Worm (Caenorhabditis elegans) whole organism, young adult: ENCODE results near the gene F10G7.10.

Experiments used
- B0035.1 ChIP-seq: sonication (generic microtip); optimal IDR thresholded peaks from 2 replicates; lab custom pipeline; 2016; ENCODE audit warnings: missing genetic modification characterization, mild to moderate bottlenecking, missing compliant biosample characterization, missing genotype, missing genetic modification reagents
- B0336.3 ChIP-seq: fragments of 200-800 bp; sonication (Bioruptor generic); IDR thresholded peaks from 2 replicates; pipeline ENCODE4 v1.3.6; 2022; ENCODE audit warnings: missing genetic modification characterization, missing compliant biosample characterization
- F10E7.11 ChIP-seq: sonication (generic microtip); optimal IDR thresholded peaks from 2 replicates; lab custom pipeline; 2017; ENCODE audit warnings: mild to moderate bottlenecking, missing genetic modification characterization, moderate library complexity, missing compliant biosample characterization
- F23B12.7 ChIP-seq: sonication (generic microtip); optimal IDR thresholded peaks from 2 replicates; lab custom pipeline; 2017; ENCODE audit warnings: missing genetic modification characterization, mild to moderate bottlenecking, missing compliant biosample characterization, antibody characterized with exemption, moderate library complexity; ENCODE audit not compliant: insufficient read depth
- F33H1.4 ChIP-seq: fragments of 200-800 bp; sonication (Bioruptor generic); IDR thresholded peaks from 2 replicates; pipeline ENCODE4 v1.3.6; 2022; ENCODE audit warnings: missing genetic modification reagents, missing genetic modification characterization, missing compliant biosample characterization
- F52B5.7 ChIP-seq: sonication (generic microtip); optimal IDR thresholded peaks from 2 replicates; lab custom pipeline; 2016; ENCODE audit warnings: mild to moderate bottlenecking, missing genetic modification characterization, missing compliant biosample characterization
- F55B11.4 ChIP-seq: sonication (generic microtip); optimal IDR thresholded peaks from 2 replicates; lab custom pipeline; 2016; ENCODE audit warnings: missing compliant biosample characterization, missing genetic modification characterization, borderline replicate concordance; ENCODE audit not compliant: insufficient read depth
- K12H6.12 ChIP-seq: fragments of 200-800 bp; sonication (Bioruptor generic); optimal IDR thresholded peaks from 2 replicates; lab custom pipeline; 2018; ENCODE audit warnings: mild to moderate bottlenecking, missing genetic modification characterization, missing compliant biosample characterization
- T07F8.4 ChIP-seq: sonication (generic microtip); optimal IDR thresholded peaks from 2 replicates; lab custom pipeline; 2016; ENCODE audit warnings: mild to moderate bottlenecking, missing genetic modification characterization, moderate library complexity, missing compliant biosample characterization
- Y53F4B.3 ChIP-seq: fragments of 200-800 bp; sonication (Bioruptor generic); IDR thresholded peaks from 2 replicates; pipeline ENCODE4 v1.3.6; 2022; ENCODE audit warnings: missing genetic modification reagents, missing genetic modification characterization, missing compliant biosample characterization
- Y79H2A.3 ChIP-seq: fragments of 200-800 bp; sonication (Bioruptor generic); conservative IDR thresholded peaks from 2 replicates; pipeline ENCODE4 v1.3.6; 2022; ENCODE audit warnings: missing genetic modification reagents, missing genetic modification characterization, missing compliant biosample characterization
- akir-1 ChIP-seq: fragments of 200-800 bp; sonication (Bioruptor generic); optimal IDR thresholded peaks from 2 replicates; lab custom pipeline; 2018; ENCODE audit warnings: mild to moderate bottlenecking, missing genetic modification characterization, moderate library complexity, missing compliant biosample characterization
- aptf-2 ChIP-seq: fragments of 200-800 bp; sonication (Bioruptor generic); conservative IDR thresholded peaks from 2 replicates; pipeline ENCODE4 v1.3.6; 2022; ENCODE audit warnings: missing genetic modification reagents, missing genetic modification characterization, missing compliant biosample characterization
- aptf-3 ChIP-seq: fragments of 200-800 bp; sonication (Bioruptor generic); IDR thresholded peaks from 2 replicates; pipeline ENCODE4 v1.3.6; 2022; ENCODE audit warnings: missing genetic modification characterization, missing compliant biosample characterization
- bed-1 ChIP-seq: fragments of 200-800 bp; sonication (Bioruptor generic); IDR thresholded peaks from 2 replicates; pipeline ENCODE4 v1.3.6; 2022; ENCODE audit warnings: missing genetic modification reagents, missing genetic modification characterization, missing compliant biosample characterization
- cebp-2 ChIP-seq: fragments of 200-800 bp; sonication (Bioruptor generic); IDR thresholded peaks from 2 replicates; pipeline ENCODE4 v1.3.6; 2022; ENCODE audit warnings: missing genetic modification characterization, missing compliant biosample characterization
- ceh-100 ChIP-seq: fragments of 200-800 bp; sonication (Bioruptor generic); IDR thresholded peaks from 2 replicates; pipeline ENCODE4 v1.3.6; 2022; ENCODE audit warnings: missing genetic modification reagents, missing genetic modification characterization, missing compliant biosample characterization
- ceh-91 ChIP-seq: fragments of 200-800 bp; sonication (Bioruptor generic); IDR thresholded peaks from 2 replicates; pipeline ENCODE4 v1.3.6; 2022; ENCODE audit warnings: missing genetic modification reagents, missing genetic modification characterization, missing compliant biosample characterization
- chd-7 ChIP-seq: sonication (generic microtip); optimal IDR thresholded peaks from 2 replicates; lab custom pipeline; 2016; ENCODE audit warnings: mild to moderate bottlenecking, missing genetic modification characterization, moderate library complexity, missing compliant biosample characterization
- dox-1 ChIP-seq: fragments of 200-800 bp; sonication (Bioruptor generic); IDR thresholded peaks from 2 replicates; pipeline ENCODE4 v1.3.6; 2022; ENCODE audit warnings: missing genetic modification reagents, missing genetic modification characterization, missing compliant biosample characterization
- dpff-1 ChIP-seq: sonication (generic microtip); optimal IDR thresholded peaks from 2 replicates; lab custom pipeline; 2017; ENCODE audit warnings: mild to moderate bottlenecking, missing genetic modification characterization, missing compliant biosample characterization
- dpl-1 ChIP-seq: fragments of 150-350 bp; optimal IDR thresholded peaks from 2 replicates; lab custom pipeline; 2014; ENCODE audit warnings: missing biosample characterization, missing genetic modification reagents, missing genetic modification characterization
- egl-44 ChIP-seq: fragments of 200-800 bp; sonication (Bioruptor generic); IDR thresholded peaks from 2 replicates; pipeline ENCODE4 v1.3.6; 2022; ENCODE audit warnings: missing genetic modification reagents, missing genetic modification characterization, missing compliant biosample characterization
- ekl-4 ChIP-seq: fragments of 200-800 bp; sonication (Bioruptor generic); IDR thresholded peaks from 2 replicates; pipeline ENCODE4 v1.3.6; 2022; ENCODE audit warnings: missing genetic modification reagents, missing genetic modification characterization, missing compliant biosample characterization
- hlh-26 ChIP-seq: fragments of 200-800 bp; sonication (Bioruptor generic); conservative IDR thresholded peaks from 2 replicates; pipeline ENCODE4 v1.3.6; 2022; ENCODE audit warnings: missing genetic modification reagents, missing genetic modification characterization, missing compliant biosample characterization
- hrde-1 ChIP-seq: sonication (generic microtip); optimal IDR thresholded peaks from 2 replicates; lab custom pipeline; 2016; ENCODE audit warnings: missing genetic modification characterization, mild to moderate bottlenecking, missing compliant biosample characterization, moderate library complexity, missing genotype, missing genetic modification reagents, borderline replicate concordance
- let-607 ChIP-seq, 2 experiments: fragments of 200-800 bp in 1 of 2; sonication (Bioruptor generic) in 1 of 2; sonication (generic microtip) in 1 of 2; optimal IDR thresholded peaks; 2 replicates each; lab custom pipeline; 2016 to 2018; ENCODE audit warnings: mild to moderate bottlenecking in 2 of 2, missing compliant biosample characterization in 2 of 2, missing genetic modification characterization in 2 of 2, moderate library complexity in 2 of 2, missing genotype in 1 of 2
- lin-40 ChIP-seq: sonication (generic microtip); optimal IDR thresholded peaks from 2 replicates; lab custom pipeline; 2016; ENCODE audit warnings: missing genetic modification characterization, mild to moderate bottlenecking, missing compliant biosample characterization, missing genotype, missing genetic modification reagents
- lir-1 ChIP-seq: fragments of 200-800 bp; sonication (Bioruptor generic); conservative IDR thresholded peaks from 2 replicates; pipeline ENCODE4 v1.3.6; 2022; ENCODE audit warnings: missing genetic modification reagents, missing genetic modification characterization, missing compliant biosample characterization
- lsy-27 ChIP-seq: sonication (generic microtip); optimal IDR thresholded peaks from 2 replicates; lab custom pipeline; 2017; ENCODE audit warnings: missing genetic modification characterization, mild to moderate bottlenecking, missing compliant biosample characterization, antibody characterized with exemption, missing genotype, borderline replicate concordance; ENCODE audit not compliant: insufficient read depth
- madf-10 ChIP-seq: sonication (generic microtip); optimal IDR thresholded peaks from 2 replicates; lab custom pipeline; 2016; ENCODE audit warnings: mild to moderate bottlenecking, missing genetic modification characterization, missing compliant biosample characterization
- madf-8 ChIP-seq: fragments of 200-800 bp; sonication (Bioruptor generic); conservative IDR thresholded peaks from 2 replicates; pipeline ENCODE4 v1.3.6; 2022; ENCODE audit warnings: missing genetic modification reagents, missing genetic modification characterization, missing compliant biosample characterization
- mel-28 ChIP-seq: sonication (generic microtip); optimal IDR thresholded peaks from 2 replicates; lab custom pipeline; 2016; ENCODE audit warnings: borderline replicate concordance, mild to moderate bottlenecking, missing genetic modification characterization, missing compliant biosample characterization
- mxl-1 ChIP-seq: sonication (generic microtip); optimal IDR thresholded peaks from 2 replicates; lab custom pipeline; 2016; ENCODE audit warnings: missing genetic modification characterization, missing compliant biosample characterization
- nfyb-1 ChIP-seq: fragments of 200-800 bp; sonication (Bioruptor generic); IDR thresholded peaks from 2 replicates; pipeline ENCODE4 v1.3.6; 2022; ENCODE audit warnings: missing genetic modification reagents, missing genetic modification characterization, missing compliant biosample characterization
- nhr-179 ChIP-seq: sonication (generic microtip); optimal IDR thresholded peaks from 2 replicates; lab custom pipeline; 2016; ENCODE audit warnings: mild to moderate bottlenecking, missing genetic modification characterization, missing compliant biosample characterization
- nhr-80 ChIP-seq: sonication (generic microtip); optimal IDR thresholded peaks from 2 replicates; lab custom pipeline; 2016; ENCODE audit warnings: missing genetic modification characterization, missing compliant biosample characterization
- nhr-90 ChIP-seq: sonication (generic microtip); optimal IDR thresholded peaks from 2 replicates; lab custom pipeline; 2016; ENCODE audit warnings: missing genotype, mild to moderate bottlenecking, missing genetic modification characterization, missing compliant biosample characterization
- repo-1 ChIP-seq: sonication (generic microtip); optimal IDR thresholded peaks from 2 replicates; lab custom pipeline; 2017; ENCODE audit warnings: mild to moderate bottlenecking, missing genetic modification characterization, missing compliant biosample characterization
- rpc-1 ChIP-seq, 2 experiments: fragments of 150-350 bp in 1 of 2; sonication (generic microtip) in 1 of 2; optimal IDR thresholded peaks; 2 replicates each; lab custom pipeline; 2014 to 2018; ENCODE audit warnings: missing biosample characterization in 1 of 2, missing genetic modification characterization in 1 of 2, missing genetic modification reagents in 1 of 2, missing genotype in 1 of 2
- sea-2 ChIP-seq: fragments of 200-800 bp; sonication (Bioruptor generic); IDR thresholded peaks from 2 replicates; pipeline ENCODE4 v1.3.6; 2022; ENCODE audit warnings: missing genetic modification characterization, missing compliant biosample characterization
- sptf-2 ChIP-seq: fragments of 200-800 bp; sonication (Bioruptor generic); optimal IDR thresholded peaks from 2 replicates; lab custom pipeline; 2018; ENCODE audit warnings: mild to moderate bottlenecking, missing genetic modification characterization, missing compliant biosample characterization
- tbp1 ChIP-seq: fragments of 200-800 bp; sonication (Bioruptor generic); optimal IDR thresholded peaks from 2 replicates; lab custom pipeline; 2018; ENCODE audit warnings: mild to moderate bottlenecking, missing genetic modification characterization, missing compliant biosample characterization
- unc-62 ChIP-seq: fragments of 150-350 bp; optimal IDR thresholded peaks from 2 replicates; lab custom pipeline; 2014; ENCODE audit warnings: missing biosample characterization, missing genetic modification reagents, missing genetic modification characterization
- zim-3 ChIP-seq: sonication (generic microtip); optimal IDR thresholded peaks from 2 replicates; lab custom pipeline; 2017; ENCODE audit warnings: mild to moderate bottlenecking, missing genetic modification characterization, moderate library complexity, missing compliant biosample characterization
- ztf-18 ChIP-seq: sonication (generic microtip); optimal IDR thresholded peaks from 2 replicates; lab custom pipeline; 2016; ENCODE audit warnings: missing genotype, mild to moderate bottlenecking, missing genetic modification characterization, missing compliant biosample characterization
- ztf-28 ChIP-seq: fragments of 200-800 bp; sonication (Bioruptor generic); IDR thresholded peaks from 2 replicates; pipeline ENCODE4 v1.3.6; 2022; ENCODE audit warnings: missing genetic modification reagents, missing genetic modification characterization, missing compliant biosample characterization
- ztf-3 ChIP-seq: fragments of 200-800 bp; sonication (Bioruptor generic); optimal IDR thresholded peaks from 2 replicates; lab custom pipeline; 2018; ENCODE audit warnings: mild to moderate bottlenecking, missing genetic modification characterization, missing compliant biosample characterization

The F10G7.10 gene

ce11 chrII:4739984-4740462 is 14.0 kb upstream of the F10G7.10 start, which contains the start of gene eas-1 (continued):
- peak; percentile 67 for TF ChIP-seq F33H1.4 (GFP tag; lab: Robert Waterston, UW)
- no peak for TF ChIP-seq hlh-26 (GFP tag; lab: Robert Waterston, UW)
- TF ChIP-seq F23B12.7 (tag; lab: Kevin White, UChicago): peak; percentile 39
- TF ChIP-seq ztf-3 (GFP tag; lab: Kevin White, UChicago): no peak
- TF ChIP-seq Y53F4B.3 (GFP tag; lab: Robert Waterston, UW): no peak
- no peak for TF ChIP-seq dpff-1
- TF ChIP-seq aptf-2 (GFP tag; lab: Robert Waterston, UW): peak; percentile 76; the same call in 1 of the 2 replicates
- no peak for TF ChIP-seq mel-28 (tag; lab: Kevin White, UChicago)
- TF ChIP-seq lin-40 (tag; lab: Kevin White, UChicago): peak; percentile 65
- TF ChIP-seq madf-10 (tag; lab: Kevin White, UChicago): no peak
- peak; percentile 24 for TF ChIP-seq chd-7 (tag; lab: Kevin White, UChicago)
- TF ChIP-seq Y79H2A.3 (GFP tag; lab: Robert Waterston, UW): no peak
- no peak for TF ChIP-seq zim-3 (tag; lab: Kevin White, UChicago)
- no peak for TF ChIP-seq T07F8.4 (tag; lab: Kevin White, UChicago)
- no peak for TF ChIP-seq ekl-4 (GFP tag; lab: Robert Waterston, UW)
- TF ChIP-seq dox-1 (GFP tag; lab: Robert Waterston, UW): peak; percentile 79
- TF ChIP-seq cebp-2 (GFP tag; lab: Robert Waterston, UW): no peak
- TF ChIP-seq F52B5.7 (tag; lab: Kevin White, UChicago): no peak
- no peak for TF ChIP-seq unc-62 (GFP tag; lab: Kevin White, UChicago)
- TF ChIP-seq akir-1 (GFP tag; lab: Kevin White, UChicago): peak; percentile 58
- TF ChIP-seq dpl-1 (GFP tag; lab: Kevin White, UChicago): peak; percentile 78
- TF ChIP-seq nhr-179 (tag; lab: Kevin White, UChicago): no peak
- TF ChIP-seq F55B11.4 (tag; lab: Kevin White, UChicago): no peak
- peak; percentile 45 for TF ChIP-seq madf-8 (GFP tag; lab: Robert Waterston, UW)
- TF ChIP-seq ceh-100 (GFP tag; lab: Robert Waterston, UW): peak; percentile 69
- no peak; the same call in 1 of the 2 replicates for TF ChIP-seq egl-44
- peak; percentile 93 to 97 for TF ChIP-seq let-607 (tag; optimal IDR thresholded peaks at IDR 0.05; lab: Kevin White, UChicago)
- TF ChIP-seq mxl-1 (tag; lab: Kevin White, UChicago): no peak
- peak; percentile 79 for TF ChIP-seq lir-1 (GFP tag; lab: Robert Waterston, UW)
- peak; percentile 27 for TF ChIP-seq ztf-18 (tag; lab: Kevin White, UChicago)
- TF ChIP-seq lsy-27 (tag; lab: Kevin White, UChicago): no peak
- TF ChIP-seq ztf-28 (GFP tag; lab: Robert Waterston, UW): no peak
- peak; percentile 27 for TF ChIP-seq nhr-80
- no peak for TF ChIP-seq F10E7.11 (tag; lab: Kevin White, UChicago)
- no peak for TF ChIP-seq nhr-90 (tag; lab: Kevin White, UChicago)
- peak; percentile 50 for TF ChIP-seq K12H6.12
- no peak for TF ChIP-seq bed-1 (GFP tag; lab: Robert Waterston, UW)
- TF ChIP-seq nfyb-1 (GFP tag; lab: Robert Waterston, UW): no peak
- no peak for TF ChIP-seq repo-1
- TF ChIP-seq rpc-1 (optimal IDR thresholded peaks at IDR 0.05; lab: Kevin White, UChicago): no peak
- no peak for TF ChIP-seq rpc-1 (tag; optimal IDR thresholded peaks at IDR 0.05; lab: Kevin White, UChicago)
- peak; percentile 44 for TF ChIP-seq tbp1 (GFP tag; lab: Kevin White, UChicago)
- TF ChIP-seq sptf-2 (GFP tag; lab: Kevin White, UChicago): peak; percentile 5
- TF ChIP-seq hrde-1: no peak
- TF ChIP-seq B0035.1 (tag; lab: Kevin White, UChicago): no peak
- no peak for TF ChIP-seq B0336.3
- TF ChIP-seq sea-2: no peak
- TF ChIP-seq aptf-3 (GFP tag; lab: Robert Waterston, UW): no peak
- TF ChIP-seq ceh-91 (GFP tag; lab: Robert Waterston, UW): peak; percentile 50; the same call in 1 of the 2 replicates
